Fruit fly (Drosophila melanogaster): Measurements from ENCODE around the gene CG4537.

CG4537 gene

DNA sequence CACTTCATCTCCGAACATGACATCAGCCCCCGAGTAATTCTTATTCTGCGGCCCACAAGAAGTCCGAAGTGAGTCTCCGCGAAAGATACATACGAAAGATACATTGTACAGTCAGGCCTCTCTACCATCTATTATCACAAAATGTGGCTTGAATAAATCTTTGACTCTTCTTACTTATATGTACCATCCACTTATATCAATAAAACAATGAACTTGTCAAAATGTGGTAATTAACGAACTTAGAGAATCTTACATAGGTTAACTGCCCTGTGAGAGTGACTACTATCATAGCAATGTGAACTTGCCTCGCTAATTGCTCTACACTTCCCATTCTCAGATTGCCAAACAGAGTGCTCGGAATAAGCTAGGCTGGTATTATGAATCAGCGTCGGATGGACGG lies 16.0 kb downstream of the CG4537 start:
- TF ChIP-seq pan (optimal IDR thresholded peaks at IDR 0.05) = no peak
- TF ChIP-seq EcR (GFP tag; optimal IDR thresholded peaks at IDR 0.05) = no peak
- no peak for TF ChIP-seq CG8478 (optimal IDR thresholded peaks at IDR 0.05)
- TF ChIP-seq usp (GFP tag; optimal IDR thresholded peaks at IDR 0.05) = no peak
- TF ChIP-seq Dll (optimal IDR thresholded peaks at IDR 0.05) = no peak
- no peak for TF ChIP-seq psq (optimal IDR thresholded peaks at IDR 0.05)

DNA sequence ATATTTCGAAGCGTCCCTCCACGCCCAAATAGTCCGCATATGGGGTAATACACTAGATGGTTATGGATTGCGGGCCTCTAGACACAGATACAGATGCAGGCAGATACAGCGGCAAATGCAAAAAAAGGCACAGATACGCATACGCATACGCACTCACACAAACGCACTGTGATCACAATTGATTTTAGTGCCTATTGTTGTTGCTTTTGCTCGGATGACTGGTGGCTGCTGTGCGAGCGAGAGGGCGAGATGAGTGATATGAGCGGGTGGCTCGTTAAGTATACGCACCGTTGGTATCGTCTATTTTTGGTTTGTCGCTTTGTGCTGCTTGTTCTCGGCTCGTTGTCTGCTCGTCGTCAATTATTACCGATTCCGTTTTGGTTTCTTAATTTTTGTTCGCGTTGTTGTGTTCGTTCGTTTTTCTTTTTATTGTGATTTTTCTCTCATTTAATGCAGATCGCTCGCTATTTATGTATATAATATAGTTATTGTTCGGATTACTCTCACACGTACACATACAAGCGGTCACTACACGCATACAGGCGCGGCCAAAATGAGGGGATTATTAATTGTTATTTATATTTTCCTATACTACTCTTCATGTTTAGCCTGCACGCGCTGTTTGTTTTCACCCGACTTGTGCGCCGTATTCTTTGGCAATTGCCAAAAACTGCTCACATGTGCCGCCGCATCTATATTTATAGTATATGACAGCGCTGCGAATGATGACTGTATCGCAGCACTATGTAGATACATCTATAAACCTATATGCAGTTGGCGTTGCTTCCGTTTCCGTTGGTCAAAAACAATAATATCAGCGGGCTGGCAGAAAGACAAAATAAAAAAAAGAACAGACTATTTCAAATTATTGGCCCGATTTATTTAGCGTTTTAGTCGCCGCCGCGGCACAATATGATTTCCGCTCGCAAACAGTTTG lies 16.9 kb downstream of the CG4537 start:
- no peak for TF ChIP-seq pan (optimal IDR thresholded peaks at IDR 0.05)
- no peak for TF ChIP-seq CG8478 (optimal IDR thresholded peaks at IDR 0.05)

DNA sequence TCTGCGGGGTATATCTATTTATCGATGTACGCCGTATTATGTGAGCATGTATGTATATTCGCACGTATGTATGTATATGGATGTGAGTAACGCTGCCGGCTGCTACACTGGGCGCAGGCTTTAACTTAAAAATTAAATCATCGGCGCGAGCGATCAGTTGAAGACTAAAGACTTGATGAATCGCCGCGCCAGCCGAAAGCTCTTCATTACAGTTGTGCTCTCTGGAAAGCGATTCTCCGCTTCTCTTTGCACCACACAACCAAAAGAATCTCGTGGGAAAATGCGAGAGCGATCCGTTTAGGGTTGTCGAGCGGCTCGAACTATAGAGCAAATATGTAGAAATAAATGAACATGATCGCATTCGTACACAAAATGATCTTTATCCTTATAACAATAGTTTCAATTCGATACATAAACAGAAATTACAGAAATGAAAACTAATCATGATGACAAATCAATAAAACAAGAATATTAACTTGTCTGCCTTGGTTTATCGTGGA lies 17.8 kb downstream of the CG4537 start, which contains the start of gene CG13124:
Gene CG13124 (minus strand): TSS at position 166 of the 500 bp plus-strand sequence.
- TF ChIP-seq usp (GFP tag; optimal IDR thresholded peaks at IDR 0.05) (no peak), pan (optimal IDR thresholded peaks at IDR 0.05) (no peak), psq (optimal IDR thresholded peaks at IDR 0.05) (no peak), EcR (GFP tag; optimal IDR thresholded peaks at IDR 0.05) (no peak), Dll (optimal IDR thresholded peaks at IDR 0.05) (no peak), CG8478 (optimal IDR thresholded peaks at IDR 0.05) (no peak)

DNA sequence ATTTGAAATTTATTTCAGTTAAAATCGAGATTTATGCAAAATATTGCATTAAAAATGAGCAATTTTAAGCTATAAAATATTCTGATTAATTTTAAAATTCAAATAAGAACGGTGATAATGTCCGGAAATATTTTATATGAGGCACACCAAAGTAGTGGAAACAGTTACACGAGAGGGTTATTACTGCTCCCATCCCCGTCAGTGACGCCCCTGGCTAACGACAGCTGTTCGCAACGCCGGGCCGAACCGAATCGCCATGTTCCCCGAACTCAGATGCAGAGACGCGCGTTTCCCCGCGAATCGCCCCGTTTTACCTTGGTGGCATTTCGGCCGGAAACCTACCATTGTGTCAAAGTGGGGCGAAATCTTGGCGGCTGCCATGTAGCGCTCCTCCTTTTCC lies 21.1 kb downstream of the CG4537 start:
- TF ChIP-seq CG8478 (optimal IDR thresholded peaks at IDR 0.05) (no peak), psq (optimal IDR thresholded peaks at IDR 0.05) (no peak), EcR (GFP tag; optimal IDR thresholded peaks at IDR 0.05) (no peak), usp (GFP tag; optimal IDR thresholded peaks at IDR 0.05) (no peak), pan (optimal IDR thresholded peaks at IDR 0.05) (no peak), Dll (optimal IDR thresholded peaks at IDR 0.05) (no peak)

DNA sequence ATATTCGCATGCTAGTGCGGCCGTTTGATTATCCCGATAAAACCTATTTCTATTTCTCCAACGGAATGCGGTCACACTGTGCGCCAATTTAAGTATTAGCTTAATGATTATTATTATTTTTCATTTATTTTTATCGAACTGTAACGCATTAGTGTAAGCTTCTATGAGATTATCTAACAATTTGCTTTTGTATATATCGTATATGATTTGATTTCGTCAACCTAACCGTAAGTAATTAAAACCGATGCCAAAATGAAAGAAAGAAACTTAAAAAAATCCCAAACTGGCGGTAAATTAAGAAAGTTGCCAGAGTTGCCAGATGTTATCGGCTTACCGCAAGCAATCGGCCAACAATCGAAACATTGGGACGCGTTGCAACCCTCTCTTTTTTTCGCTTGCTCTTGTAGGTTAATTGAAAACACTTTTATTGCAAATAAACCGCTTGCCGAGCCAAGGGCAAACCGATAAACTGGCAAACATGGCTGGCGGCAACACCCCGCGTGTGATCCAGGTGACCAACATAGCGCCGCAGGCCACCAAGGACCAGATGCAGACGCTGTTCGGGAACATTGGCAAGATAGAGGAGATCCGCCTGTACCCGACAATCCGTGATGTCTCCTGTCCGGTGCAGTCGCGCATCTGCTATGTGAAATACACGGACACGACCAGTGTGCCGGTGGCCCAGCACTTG lies 22.0 kb downstream of the CG4537 start, which contains the start of the genes Etl1 and Srp54:
Gene Etl1 (minus strand): TSS at position 39 of the 691 bp plus-strand sequence.
Gene Srp54 (plus strand): TSS at position 342 of the 691 bp plus-strand sequence.
- TF ChIP-seq pan (optimal IDR thresholded peaks at IDR 0.05) (no peak), Dll (optimal IDR thresholded peaks at IDR 0.05) (no peak), EcR (GFP tag; optimal IDR thresholded peaks at IDR 0.05) (no peak), psq (optimal IDR thresholded peaks at IDR 0.05) (no peak), CG8478 (optimal IDR thresholded peaks at IDR 0.05) (no peak), usp (GFP tag; optimal IDR thresholded peaks at IDR 0.05) (no peak)

DNA sequence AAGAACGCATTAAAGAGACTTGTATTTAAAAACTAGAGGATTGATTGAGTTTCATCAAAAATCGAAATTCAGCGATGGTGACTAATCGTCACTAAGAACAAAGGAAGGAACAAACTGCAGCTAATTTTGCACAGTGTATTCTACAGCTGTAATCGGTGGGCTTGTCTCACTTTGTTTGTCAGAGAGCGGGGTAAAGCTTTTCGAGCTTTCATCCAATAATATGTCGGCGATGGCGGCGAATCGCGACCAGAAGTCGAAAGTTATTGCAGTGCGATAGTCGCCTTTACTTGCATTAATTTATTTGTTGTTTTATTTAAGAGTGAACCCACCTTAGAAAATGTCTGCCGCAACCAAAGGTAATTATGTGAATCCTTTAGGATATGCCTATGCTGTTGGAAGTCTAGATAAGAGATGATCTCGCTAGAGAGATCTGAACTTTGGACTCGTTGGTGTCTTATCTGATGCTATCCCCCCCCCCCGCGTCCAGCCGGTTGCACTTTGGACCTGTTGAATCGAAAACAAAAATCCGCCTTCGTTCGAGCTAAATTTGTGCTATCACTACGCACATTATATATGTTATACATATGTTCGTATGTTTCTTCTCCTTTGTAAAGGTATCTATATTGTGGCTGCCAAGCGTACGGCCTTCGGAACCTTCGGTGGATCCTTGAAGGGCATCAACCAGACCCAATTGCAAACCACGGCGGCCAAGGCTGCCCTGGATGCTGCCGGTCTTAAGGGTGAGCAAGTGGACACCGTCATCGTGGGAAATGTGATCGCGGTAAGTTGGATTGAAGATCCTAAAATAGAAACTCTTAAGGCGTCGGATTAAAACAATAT lies 24.5 kb downstream of the CG4537 start, which contains the start of gene yip2:
Gene yip2 (plus strand): TSS at position 243 of the 840 bp plus-strand sequence.
- TF ChIP-seq usp (GFP tag; optimal IDR thresholded peaks at IDR 0.05) = no peak
- TF ChIP-seq psq (optimal IDR thresholded peaks at IDR 0.05) = no peak
- no peak for TF ChIP-seq Dll (optimal IDR thresholded peaks at IDR 0.05)
- TF ChIP-seq EcR (GFP tag; optimal IDR thresholded peaks at IDR 0.05) = no peak
- no peak for TF ChIP-seq pan (optimal IDR thresholded peaks at IDR 0.05)
- no peak for TF ChIP-seq CG8478 (optimal IDR thresholded peaks at IDR 0.05)

DNA sequence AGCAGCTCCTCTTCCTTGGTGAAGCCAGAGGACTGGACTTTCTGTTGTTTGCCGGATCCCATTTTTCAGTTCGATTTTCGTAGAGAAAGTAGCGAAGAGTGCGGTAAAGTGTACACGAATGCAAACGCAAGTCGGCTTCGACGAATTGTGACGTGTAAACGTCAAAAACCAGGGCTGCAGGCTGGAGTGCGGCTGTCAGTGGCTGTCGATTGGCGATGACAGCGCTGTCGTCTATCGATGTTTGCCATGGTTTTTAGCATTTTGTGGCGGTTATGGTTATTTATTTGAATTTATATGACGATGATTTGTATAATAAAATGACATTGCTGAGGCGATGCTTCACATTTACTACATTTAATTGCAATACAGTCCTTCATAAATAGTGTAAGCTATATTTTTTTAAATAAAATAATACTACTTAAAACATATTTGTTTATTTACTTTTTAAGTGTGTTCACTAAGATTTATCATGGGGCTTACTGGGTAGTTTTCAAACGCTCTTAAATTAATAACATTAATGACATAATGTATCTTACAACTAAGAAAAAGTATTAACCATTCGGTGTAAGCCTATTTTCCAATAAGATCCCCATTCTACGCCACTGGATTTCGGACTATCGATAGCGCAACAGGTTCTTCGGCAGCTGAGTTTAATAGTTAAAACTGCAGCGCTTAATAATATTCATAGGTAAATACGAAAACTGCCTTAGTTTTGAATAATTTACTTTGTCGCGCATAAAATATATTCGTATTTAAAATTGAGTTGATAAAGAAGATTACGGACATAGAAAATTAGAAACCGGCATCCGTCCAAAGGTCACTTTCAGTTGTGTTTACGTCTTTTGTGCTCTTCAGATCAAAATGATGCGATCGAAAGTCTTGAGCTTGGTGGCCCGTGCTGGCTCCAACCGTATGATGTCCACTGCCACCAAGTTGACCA lies 27.6 kb downstream of the CG4537 start, which contains the start of the genes CG5885 and CG4598:
Gene CG5885 (minus strand): TSS at position 311 of the 940 bp plus-strand sequence.
Gene CG4598 (plus strand): TSS at position 599 of the 940 bp plus-strand sequence.
- no peak for TF ChIP-seq usp (GFP tag; optimal IDR thresholded peaks at IDR 0.05)
- no peak for TF ChIP-seq pan (optimal IDR thresholded peaks at IDR 0.05)
- no peak for TF ChIP-seq CG8478 (optimal IDR thresholded peaks at IDR 0.05)
- TF ChIP-seq Dll (optimal IDR thresholded peaks at IDR 0.05) = no peak
- no peak for TF ChIP-seq psq (optimal IDR thresholded peaks at IDR 0.05)
- no peak for TF ChIP-seq EcR (GFP tag; optimal IDR thresholded peaks at IDR 0.05)

DNA sequence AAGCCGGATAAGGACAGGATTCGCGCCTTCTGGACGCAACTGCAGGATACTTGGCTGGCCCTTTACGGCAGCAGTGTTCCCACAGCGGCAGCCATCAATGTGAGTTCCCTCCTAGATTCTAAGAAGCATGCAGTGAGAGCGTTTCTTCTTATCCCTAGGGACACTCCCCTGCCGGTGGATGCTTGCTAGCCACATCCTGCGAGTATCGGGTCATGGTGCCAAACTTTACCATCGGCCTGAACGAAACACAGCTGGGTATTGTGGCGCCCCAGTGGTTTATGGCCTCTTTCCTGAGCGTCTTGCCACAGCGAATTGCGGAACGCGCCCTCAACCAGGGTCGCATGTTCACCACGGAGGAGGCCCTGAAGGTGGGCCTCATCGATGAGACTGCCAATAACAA lies 28.5 kb downstream of the CG4537 start:
- TF ChIP-seq usp (GFP tag; optimal IDR thresholded peaks at IDR 0.05) (no peak), psq (optimal IDR thresholded peaks at IDR 0.05) (no peak), EcR (GFP tag; optimal IDR thresholded peaks at IDR 0.05) (no peak), Dll (optimal IDR thresholded peaks at IDR 0.05) (no peak), pan (optimal IDR thresholded peaks at IDR 0.05) (no peak), CG8478 (optimal IDR thresholded peaks at IDR 0.05) (no peak)

DNA sequence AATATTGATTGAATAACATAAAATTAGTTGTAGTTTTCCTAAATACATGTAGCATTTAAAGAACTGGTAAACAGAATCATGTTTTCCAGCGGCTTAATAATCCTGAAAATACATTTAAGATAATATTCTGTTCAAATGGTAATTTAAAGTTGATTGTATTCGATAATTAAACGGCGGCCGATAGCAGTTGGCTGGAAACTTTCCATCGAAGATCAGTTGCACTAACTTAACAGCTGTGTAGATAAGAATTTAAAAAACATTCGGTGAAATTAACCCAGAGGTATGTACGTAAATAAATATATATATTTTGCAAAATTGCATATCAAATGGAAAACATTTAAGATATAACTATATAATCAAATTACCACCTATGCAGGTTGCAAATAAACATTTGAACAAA lies 29.3 kb downstream of the CG4537 start, which contains the start of gene CG4594:
Gene CG4594 (plus strand): TSS at position 212 of the 400 bp plus-strand sequence.
- TF ChIP-seq pan (optimal IDR thresholded peaks at IDR 0.05) (no peak), Dll (optimal IDR thresholded peaks at IDR 0.05) (no peak), usp (GFP tag; optimal IDR thresholded peaks at IDR 0.05) (no peak), EcR (GFP tag; optimal IDR thresholded peaks at IDR 0.05) (no peak), psq (optimal IDR thresholded peaks at IDR 0.05) (no peak), CG8478 (optimal IDR thresholded peaks at IDR 0.05) (no peak)

DNA sequence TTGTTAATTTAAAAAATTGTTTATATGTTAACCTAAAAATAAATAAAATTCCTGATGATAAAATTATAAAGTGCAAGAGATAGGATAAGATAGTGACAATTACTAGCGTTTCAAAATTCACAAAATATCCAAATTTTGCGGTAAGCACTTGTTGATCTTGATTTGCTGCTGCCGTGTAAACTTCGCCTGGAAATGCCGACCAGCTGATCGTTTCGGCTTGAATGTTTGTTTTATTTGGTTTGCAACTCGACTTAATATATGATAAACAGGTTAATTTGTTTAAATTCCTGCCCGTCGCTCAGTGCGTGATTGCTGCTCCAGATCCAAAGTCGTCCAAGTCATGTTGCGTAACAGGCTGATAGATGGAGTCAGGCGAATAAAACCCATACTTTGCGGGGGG lies 30.7 kb downstream of the CG4537 start, which contains the start of gene CG4592:
Gene CG4592 (plus strand): TSS at position 233 of the 400 bp plus-strand sequence.
- TF ChIP-seq CG8478 (optimal IDR thresholded peaks at IDR 0.05) = no peak
- no peak for TF ChIP-seq Dll (optimal IDR thresholded peaks at IDR 0.05)
- no peak for TF ChIP-seq pan (optimal IDR thresholded peaks at IDR 0.05)
- TF ChIP-seq psq (optimal IDR thresholded peaks at IDR 0.05) = no peak
- no peak for TF ChIP-seq usp (GFP tag; optimal IDR thresholded peaks at IDR 0.05)

Data from whole organism.